Fruit fly (Drosophila melanogaster): ENCODE data around the gene CG17593.
A peak's percentile ranks its signal among the peaks of the same experiment; 100 is the strongest.

CG17593 gene

dm6 chr2L:3539996-3540395, 25.3 kb downstream of the CG17593 start:
- TF ChIP-seq CG5204 (GFP tag; optimal IDR thresholded peaks at IDR 0.05) (no peak), Hr96 (GFP tag; optimal IDR thresholded peaks at IDR 0.05) (no peak), CG7101 (tag; optimal IDR thresholded peaks at IDR 0.05) (no peak), ovo (GFP tag; optimal IDR thresholded peaks at IDR 0.05) (no peak), CG12768 (GFP tag; optimal IDR thresholded peaks at IDR 0.05) (no peak), CG7045 (GFP tag; optimal IDR thresholded peaks at IDR 0.05) (no peak), CG11617 (GFP tag; optimal IDR thresholded peaks at IDR 0.05) (no peak), bab1 (GFP tag; optimal IDR thresholded peaks at IDR 0.05) (no peak), cnc (optimal IDR thresholded peaks at IDR 0.05) (no peak), CG33017 (tag; optimal IDR thresholded peaks at IDR 0.05) (no peak), CG1620 (GFP tag; optimal IDR thresholded peaks at IDR 0.05) (no peak), Crg-1 (GFP tag; optimal IDR thresholded peaks at IDR 0.05) (no peak), CG14711 (tag; optimal IDR thresholded peaks at IDR 0.05) (no peak), Clk (GFP tag; optimal IDR thresholded peaks at IDR 0.05) (no peak), tj (GFP tag; optimal IDR thresholded peaks at IDR 0.05) (no peak), toe (GFP tag; optimal IDR thresholded peaks at IDR 0.05) (no peak)

- no peak for TF ChIP-seq pad (GFP tag; optimal IDR thresholded peaks at IDR 0.05)
Observed at dm6 chr2L:3543062-3543461, 28.4 kb downstream of the CG17593 start.

- no peak for TF ChIP-seq cnc (optimal IDR thresholded peaks at IDR 0.05)
- no peak for TF ChIP-seq CG33017 (tag; optimal IDR thresholded peaks at IDR 0.05)
- TF ChIP-seq toe (GFP tag; optimal IDR thresholded peaks at IDR 0.05), result no peak
- peak; percentile 22 for TF ChIP-seq pad (GFP tag; optimal IDR thresholded peaks at IDR 0.05)
Observed at dm6 chr2L:3545033-3545666, 30.5 kb downstream of the CG17593 start.

dm6 chr2L:3547512-3547911, 32.8 kb downstream of the CG17593 start:
- no peak for TF ChIP-seq cic (GFP tag; optimal IDR thresholded peaks at IDR 0.05)
- no peak for TF ChIP-seq CG1620 (GFP tag; optimal IDR thresholded peaks at IDR 0.05)
- no peak for TF ChIP-seq cnc (optimal IDR thresholded peaks at IDR 0.05)
- TF ChIP-seq kay (GFP tag; ENCODE audit: borderline replicate concordance), result no peak
- TF ChIP-seq toe (GFP tag; optimal IDR thresholded peaks at IDR 0.05), result no peak
- no peak for TF ChIP-seq CG12768 (GFP tag; optimal IDR thresholded peaks at IDR 0.05)
- TF ChIP-seq Clk (GFP tag; optimal IDR thresholded peaks at IDR 0.05), result no peak
- TF ChIP-seq CG7101 (tag; optimal IDR thresholded peaks at IDR 0.05), result no peak
- TF ChIP-seq CG14711 (tag; optimal IDR thresholded peaks at IDR 0.05), result no peak
- TF ChIP-seq Mnt (GFP tag; optimal IDR thresholded peaks at IDR 0.05), result no peak
- no peak for TF ChIP-seq pad (GFP tag; optimal IDR thresholded peaks at IDR 0.05)
- no peak for TF ChIP-seq CG7045 (GFP tag; optimal IDR thresholded peaks at IDR 0.05)
- TF ChIP-seq ovo (GFP tag; optimal IDR thresholded peaks at IDR 0.05), result no peak

dm6 chr2L:3548879-3549278, 34.2 kb downstream of the CG17593 start:
- TF ChIP-seq ovo (GFP tag; optimal IDR thresholded peaks at IDR 0.05) (no peak), Hr96 (GFP tag; optimal IDR thresholded peaks at IDR 0.05) (no peak), CG33017 (tag; optimal IDR thresholded peaks at IDR 0.05) (no peak), CG1620 (GFP tag; optimal IDR thresholded peaks at IDR 0.05) (no peak), CG11617 (GFP tag; optimal IDR thresholded peaks at IDR 0.05) (no peak), toe (GFP tag; optimal IDR thresholded peaks at IDR 0.05) (no peak), CG7101 (tag; optimal IDR thresholded peaks at IDR 0.05) (no peak), Mnt (GFP tag; optimal IDR thresholded peaks at IDR 0.05) (no peak), pad (GFP tag; optimal IDR thresholded peaks at IDR 0.05) (no peak), bab1 (GFP tag; optimal IDR thresholded peaks at IDR 0.05) (no peak), CG7045 (GFP tag; optimal IDR thresholded peaks at IDR 0.05) (no peak), CG14711 (tag; optimal IDR thresholded peaks at IDR 0.05) (no peak), CG12768 (GFP tag; optimal IDR thresholded peaks at IDR 0.05) (no peak), cic (GFP tag; optimal IDR thresholded peaks at IDR 0.05) (no peak)

- no peak for TF ChIP-seq CG7045 (GFP tag; optimal IDR thresholded peaks at IDR 0.05)
- no peak for TF ChIP-seq CG5204 (GFP tag; optimal IDR thresholded peaks at IDR 0.05)
- TF ChIP-seq toe (GFP tag; optimal IDR thresholded peaks at IDR 0.05), result no peak
- no peak for TF ChIP-seq CG11617 (GFP tag; optimal IDR thresholded peaks at IDR 0.05)
- TF ChIP-seq pad (GFP tag; optimal IDR thresholded peaks at IDR 0.05), result no peak
- TF ChIP-seq Clk (GFP tag; optimal IDR thresholded peaks at IDR 0.05), result no peak
- no peak for TF ChIP-seq bab1 (GFP tag; optimal IDR thresholded peaks at IDR 0.05)
- no peak for TF ChIP-seq Crg-1 (GFP tag; optimal IDR thresholded peaks at IDR 0.05)
- TF ChIP-seq CG12768 (GFP tag; optimal IDR thresholded peaks at IDR 0.05), result no peak
- no peak for TF ChIP-seq Hr96 (GFP tag; optimal IDR thresholded peaks at IDR 0.05)
- TF ChIP-seq Mnt (GFP tag; optimal IDR thresholded peaks at IDR 0.05), result no peak
- no peak for TF ChIP-seq ovo (GFP tag; optimal IDR thresholded peaks at IDR 0.05)
- TF ChIP-seq cic (GFP tag; optimal IDR thresholded peaks at IDR 0.05), result no peak
- no peak for TF ChIP-seq CG33017 (tag; optimal IDR thresholded peaks at IDR 0.05)
- no peak for TF ChIP-seq cnc (optimal IDR thresholded peaks at IDR 0.05)
- TF ChIP-seq kay (GFP tag; ENCODE audit: borderline replicate concordance), result no peak
- no peak for TF ChIP-seq CG14711 (tag; optimal IDR thresholded peaks at IDR 0.05)
- no peak for TF ChIP-seq CG7101 (tag; optimal IDR thresholded peaks at IDR 0.05)
- no peak for TF ChIP-seq CG1620 (GFP tag; optimal IDR thresholded peaks at IDR 0.05)
Observed at dm6 chr2L:3549742-3550141, 35.1 kb downstream of the CG17593 start.

- TF ChIP-seq pad (GFP tag; optimal IDR thresholded peaks at IDR 0.05) (no peak), CG1620 (GFP tag; optimal IDR thresholded peaks at IDR 0.05) (no peak), CG11617 (GFP tag; optimal IDR thresholded peaks at IDR 0.05) (no peak), bab1 (GFP tag; optimal IDR thresholded peaks at IDR 0.05) (no peak), cic (GFP tag; optimal IDR thresholded peaks at IDR 0.05) (no peak), ovo (GFP tag; optimal IDR thresholded peaks at IDR 0.05) (no peak), Crg-1 (GFP tag; optimal IDR thresholded peaks at IDR 0.05) (no peak), CG5204 (GFP tag; optimal IDR thresholded peaks at IDR 0.05) (no peak), CG7101 (tag; optimal IDR thresholded peaks at IDR 0.05) (no peak), Hr96 (GFP tag; optimal IDR thresholded peaks at IDR 0.05) (no peak), toe (GFP tag; optimal IDR thresholded peaks at IDR 0.05) (no peak), kay (GFP tag; ENCODE audit: borderline replicate concordance) (no peak), CG14711 (tag; optimal IDR thresholded peaks at IDR 0.05) (no peak), CG12768 (GFP tag; optimal IDR thresholded peaks at IDR 0.05) (no peak), CG33017 (tag; optimal IDR thresholded peaks at IDR 0.05) (no peak), Mnt (GFP tag; optimal IDR thresholded peaks at IDR 0.05) (no peak), CG7045 (GFP tag; optimal IDR thresholded peaks at IDR 0.05) (no peak)
Observed at dm6 chr2L:3550583-3550982, 35.9 kb downstream of the CG17593 start.

Measured in whole organism, adult.